Worm (Caenorhabditis elegans) whole organism, early embryonic: ENCODE measurements around the gene R09A8.1.

ENCODE experiments used
- ama-1 ChIP-seq: fragments of 150-350 bp; optimal IDR thresholded peaks from 2 replicates; lab custom pipeline; 2014
- flt-1 ChIP-seq: fragments of 200-800 bp; sonication (Bioruptor generic); IDR thresholded peaks from 2 replicates; pipeline ENCODE4 v1.3.6; 2022; ENCODE audit warnings: missing genetic modification characterization, missing compliant biosample characterization

- no peak for TF ChIP-seq ama-1 (lab: Kevin White, UChicago)
- TF ChIP-seq flt-1 (GFP tag; lab: Robert Waterston, UW): no peak
Measured at ce11 chrX:12632657-12633056, 19.1 kb downstream of the R09A8.1 start.
